Fruit fly (Drosophila melanogaster) whole organism, embryonic: Measurements from ENCODE around the gene CG32187.

Source experiments
- ATbp ChIP-seq: fragments of 200-800 bp; sonication (Bioruptor generic); optimal IDR thresholded peaks from 2 replicates; lab custom pipeline; 2017; ENCODE audit warnings: missing biosample characterization, mild to moderate bottlenecking, missing genetic modification characterization, missing genetic modification reagents
- Bdp1 ChIP-seq: fragments of 200-800 bp; sonication (Bioruptor generic); optimal IDR thresholded peaks from 3 replicates; lab custom pipeline; 2016; ENCODE audit warnings: missing biosample characterization, missing genetic modification characterization
- Bteb2 ChIP-seq: fragments of 200-800 bp; sonication (Bioruptor generic); optimal IDR thresholded peaks from 2 replicates; lab custom pipeline; 2016; ENCODE audit warnings: missing biosample characterization, missing genetic modification characterization
- CG10543 ChIP-seq: fragments of 200-800 bp; sonication (Bioruptor generic); optimal IDR thresholded peaks from 3 replicates; lab custom pipeline; 2017; ENCODE audit warnings: missing biosample characterization, mild to moderate bottlenecking, missing genetic modification characterization, moderate library complexity
- CG10565 ChIP-seq: fragments of 200-800 bp; sonication (Bioruptor generic); optimal IDR thresholded peaks from 3 replicates; lab custom pipeline; 2016; ENCODE audit warnings: missing biosample characterization, mild to moderate bottlenecking, missing genetic modification characterization
- CG11398 ChIP-seq: fragments of 200-800 bp; sonication (Bioruptor generic); optimal IDR thresholded peaks from 2 replicates; lab custom pipeline; 2016; ENCODE audit warnings: missing biosample characterization, missing genetic modification characterization
- CG12155 ChIP-seq: fragments of 200-800 bp; sonication (Bioruptor generic); optimal IDR thresholded peaks from 3 replicates; lab custom pipeline; 2016; ENCODE audit warnings: missing biosample characterization, missing genetic modification characterization
- CG14050 ChIP-seq: fragments of 200-800 bp; sonication (Bioruptor generic); IDR thresholded peaks from 3 replicates; pipeline ENCODE4 v1.3.6; 2022; ENCODE audit warnings: missing biosample characterization, missing genetic modification characterization
- CG15601 ChIP-seq: fragments of 200-800 bp; sonication (Bioruptor generic); optimal IDR thresholded peaks from 3 replicates; lab custom pipeline; 2019; ENCODE audit warnings: missing biosample characterization, mild to moderate bottlenecking, missing genetic modification characterization, moderate library complexity
- CG1602 ChIP-seq: fragments of 200-800 bp; sonication (Bioruptor generic); optimal IDR thresholded peaks from 3 replicates; lab custom pipeline; 2016; ENCODE audit warnings: missing biosample characterization, missing genetic modification characterization
- CG1603 ChIP-seq: fragments of 200-800 bp; sonication (Bioruptor generic); optimal IDR thresholded peaks from 2 replicates; lab custom pipeline; 2019; ENCODE audit warnings: missing biosample characterization, mild to moderate bottlenecking, missing genetic modification characterization, moderate library complexity
- CG1647 ChIP-seq: fragments of 200-800 bp; sonication (Bioruptor generic); optimal IDR thresholded peaks from 3 replicates; lab custom pipeline; 2016; ENCODE audit warnings: missing biosample characterization, missing genetic modification characterization
- CG18011 ChIP-seq: fragments of 200-800 bp; sonication (Bioruptor generic); optimal IDR thresholded peaks from 2 replicates; lab custom pipeline; 2017; ENCODE audit warnings: missing biosample characterization, missing genetic modification characterization, mild to moderate bottlenecking, moderate library complexity, missing genotype
- CG2202 ChIP-seq: fragments of 200-800 bp; sonication (Bioruptor generic); optimal IDR thresholded peaks from 2 replicates; lab custom pipeline; 2018; ENCODE audit warnings: missing biosample characterization, mild to moderate bottlenecking, missing genetic modification characterization
- CG2712 ChIP-seq: fragments of 200-800 bp; optimal IDR thresholded peaks from 3 replicates; lab custom pipeline; 2019; ENCODE audit warnings: missing biosample characterization, mild to moderate bottlenecking, missing genetic modification characterization, moderate library complexity
- CG4328 ChIP-seq: fragments of 200-800 bp; sonication (Bioruptor generic); optimal IDR thresholded peaks from 3 replicates; lab custom pipeline; 2017; ENCODE audit warnings: missing biosample characterization, missing genetic modification reagents, missing genetic modification characterization
- CG4617 ChIP-seq: fragments of 200-800 bp; sonication (Bioruptor generic); optimal IDR thresholded peaks from 3 replicates; lab custom pipeline; 2016; ENCODE audit warnings: missing biosample characterization, missing genetic modification characterization, borderline replicate concordance
- CG6254 ChIP-seq: fragments of 200-800 bp; sonication (Bioruptor generic); optimal IDR thresholded peaks from 3 replicates; lab custom pipeline; 2017; ENCODE audit warnings: mild to moderate bottlenecking, missing biosample characterization, missing genetic modification reagents, missing genetic modification characterization
- CG6683 ChIP-seq: fragments of 200-800 bp; sonication (Bioruptor generic); optimal IDR thresholded peaks from 2 replicates; lab custom pipeline; 2017; ENCODE audit warnings: missing biosample characterization, mild to moderate bottlenecking, missing genetic modification characterization, missing genetic modification reagents
- Chrac-16 ChIP-seq: fragments of 200-800 bp; sonication (Bioruptor generic); optimal IDR thresholded peaks from 3 replicates; lab custom pipeline; 2016; ENCODE audit warnings: missing biosample characterization, missing genetic modification characterization
- Doc2 ChIP-seq: fragments of 200-800 bp; sonication (Bioruptor generic); IDR thresholded peaks from 2 replicates; pipeline ENCODE4 v1.3.6; 2022; ENCODE audit warnings: missing biosample characterization, missing genetic modification characterization
- Fer2 ChIP-seq: fragments of 200-800 bp; sonication (Bioruptor generic); optimal IDR thresholded peaks from 2 replicates; lab custom pipeline; 2018; ENCODE audit warnings: missing biosample characterization, mild to moderate bottlenecking, missing genetic modification characterization, moderate library complexity
- HHEX ChIP-seq: fragments of 200-800 bp; sonication (Bioruptor generic); optimal IDR thresholded peaks from 3 replicates; lab custom pipeline; 2017; ENCODE audit warnings: missing biosample characterization, mild to moderate bottlenecking, missing genetic modification characterization, missing genetic modification reagents
- Hsf ChIP-seq: fragments of 200-800 bp; sonication (Bioruptor generic); optimal IDR thresholded peaks from 3 replicates; lab custom pipeline; 2016; ENCODE audit warnings: missing biosample characterization, missing genetic modification characterization
- Kr ChIP-seq: fragments of 200-800 bp; sonication (Bioruptor generic); optimal IDR thresholded peaks from 2 replicates; lab custom pipeline; 2017; ENCODE audit warnings: missing biosample characterization, mild to moderate bottlenecking, missing genetic modification characterization
- Meics ChIP-seq: fragments of 200-800 bp; sonication (Bioruptor generic); optimal IDR thresholded peaks from 2 replicates; lab custom pipeline; 2017; ENCODE audit warnings: missing biosample characterization, mild to moderate bottlenecking, missing genetic modification characterization
- Mrtf ChIP-seq: fragments of 200-800 bp; sonication (Bioruptor generic); IDR thresholded peaks from 3 replicates; pipeline ENCODE4 v1.3.6; 2022; ENCODE audit warnings: missing biosample characterization, missing genetic modification characterization
- Stat92E ChIP-seq, 3 experiments: fragments of >200 bp in 2 of 3; fragments of 200-800 bp in 1 of 3; sonication (Bioruptor generic) in 1 of 3; optimal IDR thresholded peaks; 2 replicates each; lab custom pipeline; 2017 to 2019; ENCODE audit warnings: missing biosample characterization in 3 of 3, missing genetic modification characterization in 3 of 3, mild to moderate bottlenecking in 1 of 3, moderate library complexity in 1 of 3
- amos ChIP-seq: fragments of 200-800 bp; sonication (Bioruptor generic); IDR thresholded peaks from 2 replicates; pipeline ENCODE4 v1.3.6; 2022; ENCODE audit warnings: missing biosample characterization, missing genetic modification characterization; ENCODE audit not compliant: partially characterized antibody
- chm ChIP-seq: fragments of 200-800 bp; sonication (Bioruptor generic); IDR thresholded peaks from 2 replicates; pipeline ENCODE4 v1.3.6; 2022; ENCODE audit warnings: missing biosample characterization, missing genetic modification characterization
- ci ChIP-seq: fragments of 200-800 bp; sonication (Bioruptor generic); IDR thresholded peaks from 3 replicates; pipeline ENCODE4 v1.3.6; 2022; ENCODE audit warnings: missing biosample characterization, missing genetic modification characterization
- dati ChIP-seq: fragments of 200-800 bp; sonication (Bioruptor generic); IDR thresholded peaks from 2 replicates; pipeline ENCODE4 v1.3.6; 2022; ENCODE audit warnings: missing biosample characterization, missing genetic modification characterization
- ewg ChIP-seq: fragments of 200-800 bp; sonication (Bioruptor generic); optimal IDR thresholded peaks from 3 replicates; lab custom pipeline; 2017; ENCODE audit warnings: mild to moderate bottlenecking, missing biosample characterization, missing genetic modification reagents, missing genetic modification characterization
- gfzf ChIP-seq: fragments of 200-800 bp; sonication (Bioruptor generic); optimal IDR thresholded peaks from 2 replicates; lab custom pipeline; 2016; ENCODE audit warnings: missing biosample characterization, mild to moderate bottlenecking, missing genetic modification characterization, moderate library complexity
- grau ChIP-seq: fragments of 200-800 bp; optimal IDR thresholded peaks from 3 replicates; lab custom pipeline; 2019; ENCODE audit warnings: missing biosample characterization, mild to moderate bottlenecking, missing genetic modification characterization, moderate library complexity
- gro ChIP-seq: fragments of 200-800 bp; sonication (Bioruptor generic); optimal IDR thresholded peaks from 2 replicates; lab custom pipeline; 2016; ENCODE audit warnings: missing biosample characterization, missing genetic modification characterization
- jing ChIP-seq: fragments of 200-800 bp; sonication (Bioruptor generic); optimal IDR thresholded peaks from 2 replicates; lab custom pipeline; 2018; ENCODE audit warnings: missing biosample characterization, mild to moderate bottlenecking, missing genetic modification characterization
- knrl ChIP-seq: fragments of 200-800 bp; sonication (Bioruptor generic); IDR thresholded peaks from 3 replicates; pipeline ENCODE4 v1.3.6; 2022; ENCODE audit warnings: missing biosample characterization, missing genetic modification characterization; ENCODE audit not compliant: partially characterized antibody
- lola ChIP-seq, 3 experiments: fragments of >200 bp in 2 of 3; fragments of 200-800 bp in 1 of 3; sonication (Bioruptor generic) in 1 of 3; optimal IDR thresholded peaks; 2 replicates each; lab custom pipeline; 2017 to 2019; ENCODE audit warnings: missing biosample characterization in 3 of 3, missing genetic modification characterization in 3 of 3, mild to moderate bottlenecking in 1 of 3, moderate library complexity in 1 of 3
- lov ChIP-seq, 2 experiments: fragments of 200-800 bp in 1 of 2; fragments of >200 bp in 1 of 2; sonication (Bioruptor generic) in 1 of 2; IDR thresholded peaks in 1 of 2; optimal IDR thresholded peaks in 1 of 2; 2 replicates in 1 of 2; 3 replicates in 1 of 2; pipeline versions ENCODE4 v1.3.6 to Lab custom; 2017 to 2022; ENCODE audit warnings: missing biosample characterization in 1 of 2, missing genetic modification characterization in 1 of 2
- onecut ChIP-seq: fragments of 200-800 bp; sonication (Bioruptor generic); IDR thresholded peaks from 2 replicates; pipeline ENCODE4 v1.3.6; 2022; ENCODE audit warnings: missing biosample characterization, missing genetic modification characterization
- sc ChIP-seq, 3 experiments: fragments of >200 bp in 2 of 3; fragments of 200-800 bp in 1 of 3; sonication (Bioruptor generic) in 1 of 3; optimal IDR thresholded peaks; 2 replicates in 2 of 3; 3 replicates in 1 of 3; lab custom pipeline; 2017; ENCODE audit warnings: mild to moderate bottlenecking in 1 of 3, missing biosample characterization in 1 of 3, missing genetic modification characterization in 1 of 3, missing genetic modification reagents in 1 of 3
- seq ChIP-seq: fragments of 200-800 bp; sonication (Bioruptor generic); IDR thresholded peaks from 2 replicates; pipeline ENCODE4 v1.3.6; 2022; ENCODE audit warnings: missing biosample characterization, missing genetic modification characterization
- stc ChIP-seq: fragments of 200-800 bp; sonication (Bioruptor generic); IDR thresholded peaks from 2 replicates; pipeline ENCODE4 v1.3.6; 2022; ENCODE audit warnings: missing biosample characterization, missing genetic modification characterization
- tll ChIP-seq, 2 experiments: fragments of 200-800 bp in 1 of 2; fragments of >200 bp in 1 of 2; sonication (Bioruptor generic) in 1 of 2; optimal IDR thresholded peaks; 2 replicates each; lab custom pipeline; 2017 to 2019; ENCODE audit warnings: missing biosample characterization in 2 of 2, missing genetic modification characterization in 2 of 2, mild to moderate bottlenecking in 1 of 2, moderate library complexity in 1 of 2
- tup ChIP-seq: fragments of 200-800 bp; sonication (Bioruptor generic); optimal IDR thresholded peaks from 2 replicates; lab custom pipeline; 2016; ENCODE audit warnings: missing biosample characterization, mild to moderate bottlenecking, missing genetic modification characterization, moderate library complexity
- wor ChIP-seq: fragments of 200-800 bp; sonication (Bioruptor generic); IDR thresholded peaks from 2 replicates; pipeline ENCODE4 v1.3.6; 2022; ENCODE audit warnings: missing biosample characterization, missing genetic modification characterization
- z ChIP-seq: fragments of 200-800 bp; sonication (Bioruptor generic); IDR thresholded peaks from 3 replicates; pipeline ENCODE4 v1.3.6; 2022; ENCODE audit warnings: missing biosample characterization, missing genetic modification characterization
- zf30C ChIP-seq: fragments of 200-800 bp; sonication (Bioruptor generic); optimal IDR thresholded peaks from 3 replicates; lab custom pipeline; 2018; ENCODE audit warnings: missing biosample characterization, mild to moderate bottlenecking, missing genetic modification characterization

CG32187 gene

DNA sequence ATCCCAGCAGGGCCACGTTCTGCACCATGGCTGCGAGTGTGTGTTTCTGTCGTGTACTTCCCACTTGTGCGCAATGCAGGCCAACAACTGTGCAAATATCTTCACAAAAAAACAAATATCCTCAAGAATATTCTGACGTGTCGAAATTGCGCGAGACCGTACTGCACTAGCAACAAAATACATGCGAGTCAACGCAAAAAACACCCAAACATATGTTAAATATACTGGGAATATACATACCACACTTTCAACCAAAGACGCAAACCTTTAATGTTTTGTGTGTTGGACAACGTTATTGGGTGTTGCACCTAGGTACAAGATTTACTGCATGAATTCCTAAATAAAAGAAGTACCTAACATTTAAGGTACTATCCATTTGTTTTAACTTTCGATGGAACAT lies 4.1 kb downstream of the CG32187 start, which contains the start of gene NUCB1 (continued):
- TF ChIP-seq jing, result no peak
- TF ChIP-seq gro, result peak; percentile 71
- TF ChIP-seq lola (GFP tag; optimal IDR thresholded peaks at IDR 0.05; lab: Kevin White, UChicago), result peak in 1 of 3 experiments; percentile 16
- TF ChIP-seq amos (GFP tag; lab: Robert Waterston, UW), result no peak
- TF ChIP-seq ATbp, result no peak
- TF ChIP-seq CG2712 (tag; lab: Kevin White, UChicago), result peak; percentile 55
- TF ChIP-seq dati (GFP tag; lab: Robert Waterston, UW), result no peak
- peak; percentile 60 for TF ChIP-seq ci (GFP tag; lab: Robert Waterston, UW)
- TF ChIP-seq Hsf (GFP tag; lab: Kevin White, UChicago), result peak; percentile 37
- no peak for TF ChIP-seq sc (optimal IDR thresholded peaks at IDR 0.05; lab: Kevin White, UChicago)
- no peak for TF ChIP-seq sc (GFP tag; optimal IDR thresholded peaks at IDR 0.05; lab: Kevin White, UChicago)
- peak; percentile 94 for TF ChIP-seq CG4617 (GFP tag; lab: Kevin White, UChicago)
- TF ChIP-seq Fer2 (tag; lab: Kevin White, UChicago), result no peak
- TF ChIP-seq gfzf, result peak; percentile 97
- peak; percentile 31 for TF ChIP-seq CG1647 (GFP tag; lab: Kevin White, UChicago)
- no peak for TF ChIP-seq CG15601
- TF ChIP-seq Kr (GFP tag; lab: Kevin White, UChicago), result no peak
- no peak for TF ChIP-seq chm (GFP tag; lab: Robert Waterston, UW)
- TF ChIP-seq CG14050 (GFP tag; lab: Robert Waterston, UW), result no peak
- TF ChIP-seq CG10543, result no peak
- TF ChIP-seq Meics (GFP tag; lab: Kevin White, UChicago), result peak; percentile 23
- TF ChIP-seq Doc2 (GFP tag; lab: Robert Waterston, UW), result no peak
- peak; percentile 20 for TF ChIP-seq CG1602 (GFP tag; lab: Kevin White, UChicago)
- peak in 1 of 3 experiments; percentile 23 for TF ChIP-seq Stat92E (GFP tag; optimal IDR thresholded peaks at IDR 0.05; lab: Kevin White, UChicago)
- no peak for TF ChIP-seq lov (optimal IDR thresholded peaks at IDR 0.05; lab: Kevin White, UChicago)
- 0 out of 3 replicates have a peak, but pooled peaks have one; percentile 49 for TF ChIP-seq lov (GFP tag; IDR thresholded peaks at IDR 0.05; lab: Robert Waterston, UW)
- TF ChIP-seq onecut (GFP tag; lab: Robert Waterston, UW), result no peak
- no peak for TF ChIP-seq CG4328
- no peak for TF ChIP-seq zf30C (GFP tag; lab: Kevin White, UChicago)
- peak; percentile 26; the same call in 1 of the 3 replicates for TF ChIP-seq knrl (GFP tag; lab: Robert Waterston, UW)
- TF ChIP-seq grau (tag; lab: Kevin White, UChicago), result no peak
- TF ChIP-seq z (GFP tag; lab: Robert Waterston, UW), result no peak
- peak; percentile 11 for TF ChIP-seq CG12155 (GFP tag; lab: Kevin White, UChicago)
- no peak for TF ChIP-seq stc (GFP tag; lab: Robert Waterston, UW)
- peak; percentile 26 for TF ChIP-seq CG2202 (tag; lab: Kevin White, UChicago)
- TF ChIP-seq wor (GFP tag; lab: Robert Waterston, UW), result no peak
- peak; percentile 48 for TF ChIP-seq HHEX (GFP tag; lab: Kevin White, UChicago)
- TF ChIP-seq CG1603 (tag; lab: Kevin White, UChicago), result peak; percentile 87
- TF ChIP-seq CG18011 (GFP tag; lab: Kevin White, UChicago), result no peak
- TF ChIP-seq CG6254 (GFP tag; lab: Kevin White, UChicago), result no peak
- TF ChIP-seq Chrac-16, result peak; percentile 7
- TF ChIP-seq seq (GFP tag; lab: Robert Waterston, UW), result no peak
- peak; percentile 16 for TF ChIP-seq Bteb2 (GFP tag; lab: Kevin White, UChicago)
- no peak for TF ChIP-seq CG6683 (GFP tag; lab: Kevin White, UChicago)
- no peak for TF ChIP-seq CG10565 (GFP tag; lab: Kevin White, UChicago)
- TF ChIP-seq tll (GFP tag; optimal IDR thresholded peaks at IDR 0.05; lab: Kevin White, UChicago), result peak in 1 of 2 experiments; percentile 74
- TF ChIP-seq Bdp1 (GFP tag; lab: Kevin White, UChicago), result peak; percentile 14
- TF ChIP-seq Mrtf (GFP tag; lab: Robert Waterston, UW), result no peak
- peak; percentile 27 for TF ChIP-seq tup
- TF ChIP-seq CG11398 (GFP tag; lab: Kevin White, UChicago), result no peak
- TF ChIP-seq ewg (GFP tag; lab: Kevin White, UChicago), result no peak
